Worm (Caenorhabditis elegans) whole organism, mixed stage, embryonic: ENCODE results near the gene ZC266.1.

ENCODE experiments used
- M03D4.4 ChIP-seq: sonication (generic microtip); optimal IDR thresholded peaks from 2 replicates; lab custom pipeline; 2017; ENCODE audit warnings: mild to moderate bottlenecking, missing genetic modification characterization, missing compliant biosample characterization
- bed-3 ChIP-seq: fragments of 200-800 bp; sonication (Bioruptor generic); optimal IDR thresholded peaks from 3 replicates; lab custom pipeline; 2018; ENCODE audit warnings: mild to moderate bottlenecking, missing genetic modification characterization, moderate library complexity, missing compliant biosample characterization
- ceh-39 ChIP-seq: fragments of 150-350 bp; optimal IDR thresholded peaks from 2 replicates; lab custom pipeline; 2014; ENCODE audit warnings: missing biosample characterization, missing genetic modification characterization
- ceh-43 ChIP-seq: fragments of 200-800 bp; sonication (Bioruptor generic); optimal IDR thresholded peaks from 2 replicates; lab custom pipeline; 2018; ENCODE audit warnings: mild to moderate bottlenecking, missing genetic modification characterization, moderate library complexity, missing compliant biosample characterization
- ceh-83 ChIP-seq: fragments of 200-800 bp; sonication (Bioruptor generic); optimal IDR thresholded peaks from 2 replicates; lab custom pipeline; 2018; ENCODE audit warnings: mild to moderate bottlenecking, missing genetic modification characterization, missing compliant biosample characterization
- ces-1 ChIP-seq: fragments of 150-350 bp; optimal IDR thresholded peaks from 2 replicates; lab custom pipeline; 2014; ENCODE audit warnings: missing biosample characterization, missing genetic modification reagents, missing genetic modification characterization
- cnd-1 ChIP-seq: fragments of 200-800 bp; sonication (Bioruptor generic); optimal IDR thresholded peaks from 2 replicates; lab custom pipeline; 2018; ENCODE audit warnings: mild to moderate bottlenecking, missing genetic modification characterization, missing compliant biosample characterization
- drap-1 ChIP-seq: fragments of 200-800 bp; sonication (Bioruptor generic); optimal IDR thresholded peaks from 3 replicates; lab custom pipeline; 2018; ENCODE audit warnings: mild to moderate bottlenecking, missing genetic modification characterization, missing compliant biosample characterization
- elt-1 ChIP-seq: sonication (generic microtip); optimal IDR thresholded peaks from 2 replicates; lab custom pipeline; 2017; ENCODE audit warnings: missing genetic modification characterization, mild to moderate bottlenecking, missing compliant biosample characterization, antibody characterized with exemption, moderate library complexity, borderline replicate concordance; ENCODE audit not compliant: insufficient read depth
- flh-1 ChIP-seq: fragments of 200-800 bp; sonication (Bioruptor generic); optimal IDR thresholded peaks from 2 replicates; lab custom pipeline; 2018; ENCODE audit warnings: mild to moderate bottlenecking, missing genetic modification characterization, moderate library complexity, missing compliant biosample characterization
- ham-2 ChIP-seq: fragments of 200-800 bp; sonication (Bioruptor generic); optimal IDR thresholded peaks from 2 replicates; lab custom pipeline; 2018; ENCODE audit warnings: mild to moderate bottlenecking, missing genetic modification characterization, missing compliant biosample characterization
- hlh-1 ChIP-seq: fragments of 150-350 bp; optimal IDR thresholded peaks from 2 replicates; lab custom pipeline; 2014; ENCODE audit warnings: missing biosample characterization, missing genetic modification reagents, missing genetic modification characterization
- lin-13 ChIP-seq: fragments of 150-350 bp; optimal IDR thresholded peaks from 2 replicates; lab custom pipeline; 2014; ENCODE audit warnings: missing biosample characterization, missing genetic modification characterization
- lin-32 ChIP-seq: fragments of 200-800 bp; sonication (Bioruptor generic); optimal IDR thresholded peaks from 2 replicates; lab custom pipeline; 2018; ENCODE audit warnings: mild to moderate bottlenecking, missing genetic modification characterization, missing compliant biosample characterization
- mab-5 ChIP-seq: fragments of 150-350 bp; optimal IDR thresholded peaks from 2 replicates; lab custom pipeline; 2014; ENCODE audit warnings: missing biosample characterization, missing genetic modification characterization
- mep-1 ChIP-seq: fragments of 150-350 bp; optimal IDR thresholded peaks from 2 replicates; lab custom pipeline; 2017; ENCODE audit warnings: missing biosample characterization, missing genetic modification reagents, missing genetic modification characterization, inconsistent platforms
- mls-2 ChIP-seq: sonication (generic microtip); optimal IDR thresholded peaks from 2 replicates; lab custom pipeline; 2016; ENCODE audit warnings: mild to moderate bottlenecking, missing genetic modification characterization, moderate library complexity, missing compliant biosample characterization
- nhr-12 ChIP-seq: fragments of 150-350 bp; optimal IDR thresholded peaks from 2 replicates; lab custom pipeline; 2014; ENCODE audit warnings: missing biosample characterization, missing genetic modification characterization
- nhr-2 ChIP-seq: fragments of 150-350 bp; optimal IDR thresholded peaks from 2 replicates; lab custom pipeline; 2014; ENCODE audit warnings: missing biosample characterization, missing genetic modification characterization
- nhr-237 ChIP-seq: fragments of 150-350 bp; optimal IDR thresholded peaks from 2 replicates; lab custom pipeline; 2014; ENCODE audit warnings: missing biosample characterization, missing genetic modification characterization
- nhr-28 ChIP-seq: fragments of 150-350 bp; optimal IDR thresholded peaks from 2 replicates; lab custom pipeline; 2014; ENCODE audit warnings: missing biosample characterization, missing genetic modification characterization
- nhr-76 ChIP-seq: sonication (generic microtip); optimal IDR thresholded peaks from 2 replicates; lab custom pipeline; 2017; ENCODE audit warnings: missing biosample characterization, missing genetic modification characterization
- pha-4 ChIP-seq: fragments of 150-350 bp; optimal IDR thresholded peaks from 2 replicates; lab custom pipeline; 2018; ENCODE audit warnings: missing biosample characterization, missing genetic modification reagents, missing genetic modification characterization
- sem-2 ChIP-seq: fragments of 200-800 bp; sonication (Bioruptor generic); optimal IDR thresholded peaks from 2 replicates; lab custom pipeline; 2018; ENCODE audit warnings: mild to moderate bottlenecking, missing genetic modification characterization, missing compliant biosample characterization
- sptf-1 ChIP-seq: sonication (generic microtip); optimal IDR thresholded peaks from 2 replicates; lab custom pipeline; 2017; ENCODE audit warnings: mild to moderate bottlenecking, missing genetic modification characterization, moderate library complexity, missing compliant biosample characterization
- tbx-8 ChIP-seq: fragments of 200-800 bp; sonication (Bioruptor generic); optimal IDR thresholded peaks from 2 replicates; lab custom pipeline; 2018; ENCODE audit warnings: mild to moderate bottlenecking, missing genetic modification characterization, moderate library complexity, missing compliant biosample characterization
- unc-120 ChIP-seq: sonication (generic microtip); optimal IDR thresholded peaks from 2 replicates; lab custom pipeline; 2017; ENCODE audit warnings: missing genetic modification characterization, missing compliant biosample characterization; ENCODE audit not compliant: poor library complexity, severe bottlenecking
- unc-62 ChIP-seq: fragments of 150-350 bp; optimal IDR thresholded peaks from 2 replicates; lab custom pipeline; 2014; ENCODE audit warnings: missing biosample characterization, missing genetic modification reagents, missing genetic modification characterization
- ztf-11 ChIP-seq: fragments of 150-350 bp; optimal IDR thresholded peaks from 2 replicates; lab custom pipeline; 2014; ENCODE audit warnings: missing biosample characterization, missing genetic modification characterization

Gene ZC266.1

ce11 chrV:4651480-4651879 lies 48.6 kb downstream of the ZC266.1 start:
- no peak for TF ChIP-seq unc-62 (GFP tag; lab: Kevin White, UChicago)
- no peak for TF ChIP-seq mep-1 (tag; lab: Kevin White, UChicago)
- TF ChIP-seq elt-1 (tag; lab: Kevin White, UChicago), result peak; percentile 53
- TF ChIP-seq sem-2 (GFP tag; lab: Kevin White, UChicago), result no peak
- no peak for TF ChIP-seq sptf-1 (tag; lab: Kevin White, UChicago)
- TF ChIP-seq flh-1 (GFP tag; lab: Kevin White, UChicago), result no peak
- no peak for TF ChIP-seq nhr-12 (tag; lab: Kevin White, UChicago)
- peak; percentile 20 for TF ChIP-seq ham-2
- TF ChIP-seq unc-120 (tag; lab: Kevin White, UChicago), result no peak

DNA sequence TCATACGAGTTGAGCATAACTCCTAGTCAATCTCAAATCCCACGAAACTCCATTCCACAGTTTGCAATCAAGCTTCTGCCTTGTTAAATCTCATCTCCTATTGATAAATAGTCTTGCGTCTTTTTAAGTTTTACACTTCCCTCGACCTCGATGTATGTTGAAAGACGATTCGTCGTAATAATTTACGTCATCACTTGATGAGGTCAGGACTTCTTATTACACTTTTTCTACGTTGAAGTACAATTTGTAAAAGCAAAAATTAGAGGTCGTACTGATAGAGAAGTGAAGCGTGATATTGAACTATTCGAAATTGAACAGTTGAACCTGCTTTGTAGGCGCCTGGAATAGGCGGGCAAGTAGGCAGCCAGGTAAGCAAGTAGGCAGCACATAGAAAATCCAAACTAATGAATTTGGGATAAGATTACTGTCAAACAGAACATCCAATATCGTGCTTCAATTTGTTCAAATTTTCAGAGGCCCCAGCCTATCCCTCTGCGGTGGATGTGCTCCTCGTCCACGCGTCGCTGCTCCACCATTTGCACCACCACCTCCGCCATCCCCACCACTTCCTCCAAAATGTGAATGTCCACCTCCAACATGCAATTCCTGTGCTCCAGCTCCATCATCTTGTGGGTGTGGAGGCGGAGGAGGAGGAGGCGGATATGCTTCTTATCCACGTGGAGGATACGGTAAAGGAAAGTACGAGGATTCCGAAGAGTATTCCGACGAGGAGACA lies 50.3 kb downstream of the ZC266.1 start:
- TF ChIP-seq flh-1 (GFP tag; lab: Kevin White, UChicago) (no peak), unc-62 (GFP tag; lab: Kevin White, UChicago) (no peak), ces-1 (GFP tag; lab: Kevin White, UChicago) (no peak), mab-5 (tag; lab: Kevin White, UChicago) (no peak), hlh-1 (no peak), tbx-8 (no peak), lin-13 (tag; lab: Kevin White, UChicago) (no peak), ceh-39 (tag; lab: Kevin White, UChicago) (no peak), ztf-11 (tag; lab: Kevin White, UChicago) (no peak), nhr-76 (tag; lab: Kevin White, UChicago) (no peak), bed-3 (no peak), cnd-1 (tag; lab: Kevin White, UChicago) (no peak), M03D4.4 (tag; lab: Kevin White, UChicago) (no peak), ceh-43 (GFP tag; lab: Kevin White, UChicago) (no peak), mls-2 (tag; lab: Kevin White, UChicago) (no peak), nhr-28 (tag; lab: Kevin White, UChicago) (no peak), mep-1 (tag; lab: Kevin White, UChicago) (no peak), ceh-83 (GFP tag; lab: Kevin White, UChicago) (no peak), drap-1 (GFP tag; lab: Kevin White, UChicago) (no peak), elt-1 (tag; lab: Kevin White, UChicago) (no peak)

DNA sequence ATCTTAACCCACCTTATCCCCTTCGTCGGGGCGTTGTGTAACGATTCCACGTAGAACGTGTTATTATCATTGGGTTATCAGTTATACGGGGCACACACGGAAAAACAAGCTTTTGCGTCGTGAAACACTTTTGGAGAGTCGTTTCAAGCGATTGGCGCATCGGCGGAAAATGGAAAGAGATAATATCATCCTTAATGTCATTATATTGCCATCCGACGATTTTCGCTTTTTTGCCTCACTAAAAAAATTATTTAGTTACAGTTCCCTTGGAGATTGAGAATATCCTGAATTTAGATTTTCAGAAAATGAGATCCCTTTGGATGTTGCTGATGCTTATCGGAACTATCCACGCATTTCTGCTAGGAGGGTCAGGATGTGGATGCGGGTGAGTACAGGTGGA lies 51.6 kb downstream of the ZC266.1 start, which contains the start of gene F41F3.8:
Gene F41F3.8 (plus strand): TSS at position 301 of the 400 bp plus-strand sequence.
- TF ChIP-seq sem-2 (GFP tag; lab: Kevin White, UChicago) (no peak), ces-1 (GFP tag; lab: Kevin White, UChicago) (no peak)
- TF ChIP-seq, all 35 proteins: peak for 0

DNA sequence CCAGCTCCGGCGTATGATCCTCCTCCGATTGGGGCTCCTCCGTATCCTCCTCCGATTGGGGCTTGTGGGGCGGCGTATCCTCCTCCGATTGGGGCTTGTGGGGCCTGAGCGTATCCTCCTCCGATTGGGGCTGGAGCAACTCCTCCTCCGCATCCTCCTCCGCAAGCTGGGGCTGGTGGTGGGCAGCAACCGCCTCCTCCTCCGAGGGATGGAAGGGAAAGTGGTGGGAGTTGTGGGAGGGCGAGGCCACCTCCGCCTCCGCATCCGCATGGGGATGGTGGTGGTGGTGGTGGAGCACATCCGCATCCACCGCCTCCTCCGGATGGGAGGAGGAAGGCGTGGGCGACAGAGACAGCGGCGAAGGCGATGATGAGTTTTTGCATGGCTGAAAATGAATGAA lies 52.2 kb downstream of the ZC266.1 start, which contains the start of gene F41F3.3:
Gene F41F3.3 (minus strand): TSS at position 383 of the 400 bp plus-strand sequence.
- peak; percentile 68 for TF ChIP-seq mls-2 (tag; lab: Kevin White, UChicago)
- peak; percentile 23 for TF ChIP-seq lin-32 (GFP tag; lab: Kevin White, UChicago)
- TF ChIP-seq bed-3, result peak; percentile 57
- TF ChIP-seq tbx-8, result no peak
- TF ChIP-seq ceh-39 (tag; lab: Kevin White, UChicago), result no peak
- peak; percentile 34 for TF ChIP-seq M03D4.4 (tag; lab: Kevin White, UChicago)
- peak; percentile 18 for TF ChIP-seq unc-120 (tag; lab: Kevin White, UChicago)
- TF ChIP-seq sptf-1 (tag; lab: Kevin White, UChicago), result peak; percentile 64
- no peak for TF ChIP-seq ceh-83 (GFP tag; lab: Kevin White, UChicago)
- peak; percentile 15 for TF ChIP-seq drap-1 (GFP tag; lab: Kevin White, UChicago)
- peak; percentile 14 for TF ChIP-seq sem-2 (GFP tag; lab: Kevin White, UChicago)
- TF ChIP-seq nhr-2 (tag; lab: Kevin White, UChicago), result no peak
- TF ChIP-seq nhr-76 (tag; lab: Kevin White, UChicago), result no peak
- TF ChIP-seq pha-4 (tag; lab: Kevin White, UChicago), result no peak
- TF ChIP-seq nhr-237 (tag; lab: Kevin White, UChicago), result no peak
